Fruit fly (Drosophila melanogaster): ENCODE measurements around the gene TotA.

DNA sequence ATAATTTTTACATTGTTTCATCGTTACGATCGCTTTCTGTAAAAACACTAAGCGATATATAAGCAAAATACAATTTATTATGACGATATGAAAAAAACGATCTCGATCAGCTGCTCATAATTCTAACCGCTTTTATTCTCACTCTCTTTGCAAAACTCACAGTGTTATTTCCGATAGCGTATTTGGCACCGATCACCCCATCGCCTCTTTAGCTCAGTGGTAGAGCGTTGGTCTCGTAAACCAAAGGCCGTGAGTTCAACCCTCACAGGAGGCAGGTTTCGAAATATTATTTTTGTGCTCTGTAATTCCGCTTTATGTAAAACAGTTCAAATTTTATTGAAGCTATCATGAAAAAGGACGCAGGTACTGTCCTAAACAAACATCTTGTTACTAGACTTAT is 20.1 kb downstream of the TotA start:
- TF ChIP-seq CG8119 (GFP tag; IDR thresholded peaks at IDR 0.05) (no peak), fd59A (GFP tag; optimal IDR thresholded peaks at IDR 0.05) (no peak), CG10631 (GFP tag; optimal IDR thresholded peaks at IDR 0.05) (no peak), CG8319 (GFP tag; optimal IDR thresholded peaks at IDR 0.05) (no peak), CG6808 (GFP tag; optimal IDR thresholded peaks at IDR 0.05) (no peak), spab (GFP tag; optimal IDR thresholded peaks at IDR 0.05) (no peak), CG8632 (GFP tag; optimal IDR thresholded peaks at IDR 0.05) (no peak), Ets21C (GFP tag; optimal IDR thresholded peaks at IDR 0.05) (no peak), pdm3 (GFP tag; optimal IDR thresholded peaks at IDR 0.05) (no peak)
